Worm (Caenorhabditis elegans): Measurements from ENCODE around the gene sru-24.

- TF ChIP-seq hmbx-1 (tag; optimal IDR thresholded peaks at IDR 0.05) (no peak), ama-1 (optimal IDR thresholded peaks at IDR 0.05) (no peak), B0310.2 (tag; optimal IDR thresholded peaks at IDR 0.05) (no peak), tra-4 (tag; optimal IDR thresholded peaks at IDR 0.05) (no peak), tbx-11 (GFP tag; IDR thresholded peaks at IDR 0.05) (no peak), sea-1 (GFP tag; conservative IDR thresholded peaks at IDR 0.05) (no peak), ceh-13 (GFP tag; optimal IDR thresholded peaks at IDR 0.05) (no peak)
Observed at ce11 chrV:664337-664847, 6.8 kb downstream of the sru-24 start, which contains the start of the genes F31F4.11 and srh-266.

Data from whole organism, early embryonic.